Worm (Caenorhabditis elegans) whole organism, mixed stage, embryonic: ENCODE results near the gene T03G11.10.

Experiments
- bed-3 ChIP-seq: fragments of 200-800 bp; sonication (Bioruptor generic); optimal IDR thresholded peaks from 3 replicates; lab custom pipeline; 2018; ENCODE audit warnings: mild to moderate bottlenecking, missing genetic modification characterization, moderate library complexity, missing compliant biosample characterization
- blmp-1 ChIP-seq: fragments of 150-350 bp; optimal IDR thresholded peaks from 2 replicates; lab custom pipeline; 2014; ENCODE audit warnings: missing biosample characterization, missing genetic modification characterization
- ceh-39 ChIP-seq: fragments of 150-350 bp; optimal IDR thresholded peaks from 2 replicates; lab custom pipeline; 2014; ENCODE audit warnings: missing biosample characterization, missing genetic modification characterization
- ceh-43 ChIP-seq: fragments of 200-800 bp; sonication (Bioruptor generic); optimal IDR thresholded peaks from 2 replicates; lab custom pipeline; 2018; ENCODE audit warnings: mild to moderate bottlenecking, missing genetic modification characterization, moderate library complexity, missing compliant biosample characterization
- ceh-83 ChIP-seq: fragments of 200-800 bp; sonication (Bioruptor generic); optimal IDR thresholded peaks from 2 replicates; lab custom pipeline; 2018; ENCODE audit warnings: mild to moderate bottlenecking, missing genetic modification characterization, missing compliant biosample characterization
- cnd-1 ChIP-seq: fragments of 200-800 bp; sonication (Bioruptor generic); optimal IDR thresholded peaks from 2 replicates; lab custom pipeline; 2018; ENCODE audit warnings: mild to moderate bottlenecking, missing genetic modification characterization, missing compliant biosample characterization
- drap-1 ChIP-seq: fragments of 200-800 bp; sonication (Bioruptor generic); optimal IDR thresholded peaks from 3 replicates; lab custom pipeline; 2018; ENCODE audit warnings: mild to moderate bottlenecking, missing genetic modification characterization, missing compliant biosample characterization
- elt-1 ChIP-seq: sonication (generic microtip); optimal IDR thresholded peaks from 2 replicates; lab custom pipeline; 2017; ENCODE audit warnings: missing genetic modification characterization, mild to moderate bottlenecking, missing compliant biosample characterization, antibody characterized with exemption, moderate library complexity, borderline replicate concordance; ENCODE audit not compliant: insufficient read depth
- elt-3 ChIP-seq: fragments of 150-350 bp; optimal IDR thresholded peaks from 2 replicates; lab custom pipeline; 2014; ENCODE audit warnings: missing biosample characterization, missing genetic modification characterization
- flh-1 ChIP-seq: fragments of 200-800 bp; sonication (Bioruptor generic); optimal IDR thresholded peaks from 2 replicates; lab custom pipeline; 2018; ENCODE audit warnings: mild to moderate bottlenecking, missing genetic modification characterization, moderate library complexity, missing compliant biosample characterization
- ham-2 ChIP-seq: fragments of 200-800 bp; sonication (Bioruptor generic); optimal IDR thresholded peaks from 2 replicates; lab custom pipeline; 2018; ENCODE audit warnings: mild to moderate bottlenecking, missing genetic modification characterization, missing compliant biosample characterization
- hlh-1 ChIP-seq: fragments of 150-350 bp; optimal IDR thresholded peaks from 2 replicates; lab custom pipeline; 2014; ENCODE audit warnings: missing biosample characterization, missing genetic modification reagents, missing genetic modification characterization
- lin-13 ChIP-seq: fragments of 150-350 bp; optimal IDR thresholded peaks from 2 replicates; lab custom pipeline; 2014; ENCODE audit warnings: missing biosample characterization, missing genetic modification characterization
- lin-32 ChIP-seq: fragments of 200-800 bp; sonication (Bioruptor generic); optimal IDR thresholded peaks from 2 replicates; lab custom pipeline; 2018; ENCODE audit warnings: mild to moderate bottlenecking, missing genetic modification characterization, missing compliant biosample characterization
- lsy-2 ChIP-seq: fragments of 150-350 bp; optimal IDR thresholded peaks from 2 replicates; lab custom pipeline; 2014; ENCODE audit warnings: missing biosample characterization, missing genetic modification characterization
- mab-5 ChIP-seq: fragments of 150-350 bp; optimal IDR thresholded peaks from 2 replicates; lab custom pipeline; 2014; ENCODE audit warnings: missing biosample characterization, missing genetic modification characterization
- mep-1 ChIP-seq: fragments of 150-350 bp; optimal IDR thresholded peaks from 2 replicates; lab custom pipeline; 2017; ENCODE audit warnings: missing biosample characterization, missing genetic modification reagents, missing genetic modification characterization, inconsistent platforms
- mls-2 ChIP-seq: sonication (generic microtip); optimal IDR thresholded peaks from 2 replicates; lab custom pipeline; 2016; ENCODE audit warnings: mild to moderate bottlenecking, missing genetic modification characterization, moderate library complexity, missing compliant biosample characterization
- nhr-12 ChIP-seq: fragments of 150-350 bp; optimal IDR thresholded peaks from 2 replicates; lab custom pipeline; 2014; ENCODE audit warnings: missing biosample characterization, missing genetic modification characterization
- nhr-2 ChIP-seq: fragments of 150-350 bp; optimal IDR thresholded peaks from 2 replicates; lab custom pipeline; 2014; ENCODE audit warnings: missing biosample characterization, missing genetic modification characterization
- nhr-237 ChIP-seq: fragments of 150-350 bp; optimal IDR thresholded peaks from 2 replicates; lab custom pipeline; 2014; ENCODE audit warnings: missing biosample characterization, missing genetic modification characterization
- nhr-28 ChIP-seq: fragments of 150-350 bp; optimal IDR thresholded peaks from 2 replicates; lab custom pipeline; 2014; ENCODE audit warnings: missing biosample characterization, missing genetic modification characterization
- pha-4 ChIP-seq: fragments of 150-350 bp; optimal IDR thresholded peaks from 2 replicates; lab custom pipeline; 2018; ENCODE audit warnings: missing biosample characterization, missing genetic modification reagents, missing genetic modification characterization
- sem-2 ChIP-seq: fragments of 200-800 bp; sonication (Bioruptor generic); optimal IDR thresholded peaks from 2 replicates; lab custom pipeline; 2018; ENCODE audit warnings: mild to moderate bottlenecking, missing genetic modification characterization, missing compliant biosample characterization
- snpc-4 ChIP-seq: fragments of 150-350 bp; optimal IDR thresholded peaks from 2 replicates; lab custom pipeline; 2014; ENCODE audit warnings: missing biosample characterization, missing genetic modification characterization
- sptf-1 ChIP-seq: sonication (generic microtip); optimal IDR thresholded peaks from 2 replicates; lab custom pipeline; 2017; ENCODE audit warnings: mild to moderate bottlenecking, missing genetic modification characterization, moderate library complexity, missing compliant biosample characterization
- tbx-8 ChIP-seq: fragments of 200-800 bp; sonication (Bioruptor generic); optimal IDR thresholded peaks from 2 replicates; lab custom pipeline; 2018; ENCODE audit warnings: mild to moderate bottlenecking, missing genetic modification characterization, moderate library complexity, missing compliant biosample characterization
- unc-120 ChIP-seq: sonication (generic microtip); optimal IDR thresholded peaks from 2 replicates; lab custom pipeline; 2017; ENCODE audit warnings: missing genetic modification characterization, missing compliant biosample characterization; ENCODE audit not compliant: poor library complexity, severe bottlenecking
- unc-39 ChIP-seq: fragments of 150-350 bp; optimal IDR thresholded peaks from 2 replicates; lab custom pipeline; 2014; ENCODE audit warnings: missing biosample characterization, missing genetic modification characterization
- unc-62 ChIP-seq: fragments of 150-350 bp; optimal IDR thresholded peaks from 2 replicates; lab custom pipeline; 2014; ENCODE audit warnings: missing biosample characterization, missing genetic modification reagents, missing genetic modification characterization
- zip-8 ChIP-seq: fragments of 150-350 bp; optimal IDR thresholded peaks from 2 replicates; lab custom pipeline; 2014; ENCODE audit warnings: missing biosample characterization, missing genetic modification characterization
- ztf-11 ChIP-seq: fragments of 150-350 bp; optimal IDR thresholded peaks from 2 replicates; lab custom pipeline; 2014; ENCODE audit warnings: missing biosample characterization, missing genetic modification characterization

The T03G11.10 gene

DNA sequence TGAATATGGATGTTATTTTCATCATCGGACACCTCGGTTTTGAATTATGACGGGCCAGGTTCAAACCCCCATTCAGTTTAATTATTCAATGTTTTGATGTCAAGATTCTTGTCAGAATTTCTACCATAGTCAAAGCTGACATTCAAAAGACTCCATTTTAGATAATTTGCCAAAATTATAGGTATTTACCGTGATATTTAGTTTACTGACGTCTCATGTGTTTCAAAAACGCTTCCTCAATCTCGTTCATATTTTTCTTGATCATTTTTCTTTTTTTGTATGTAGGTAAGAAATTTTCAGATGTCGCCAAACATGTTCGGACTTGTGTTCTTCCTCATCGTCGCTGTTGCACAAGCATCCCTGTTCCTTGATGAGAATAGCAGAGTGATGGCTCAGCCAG, 8.2 kb downstream of the T03G11.10 start, which contains the start of gene EGAP5.1:
EGAP5.1 (plus strand) TSS at position 301 of the 400 bp plus-strand sequence.
- TF ChIP-seq nhr-12 (tag; lab: Kevin White, UChicago) (no peak), nhr-2 (tag; lab: Kevin White, UChicago) (no peak), bed-3 (GFP tag; lab: Kevin White, UChicago) (no peak), sem-2 (GFP tag; lab: Kevin White, UChicago) (no peak), unc-39 (tag; lab: Kevin White, UChicago) (no peak), blmp-1 (no peak), mep-1 (tag; lab: Kevin White, UChicago) (no peak), ceh-83 (no peak), tbx-8 (GFP tag; lab: Kevin White, UChicago) (no peak), snpc-4 (tag; lab: Kevin White, UChicago) (no peak)

DNA sequence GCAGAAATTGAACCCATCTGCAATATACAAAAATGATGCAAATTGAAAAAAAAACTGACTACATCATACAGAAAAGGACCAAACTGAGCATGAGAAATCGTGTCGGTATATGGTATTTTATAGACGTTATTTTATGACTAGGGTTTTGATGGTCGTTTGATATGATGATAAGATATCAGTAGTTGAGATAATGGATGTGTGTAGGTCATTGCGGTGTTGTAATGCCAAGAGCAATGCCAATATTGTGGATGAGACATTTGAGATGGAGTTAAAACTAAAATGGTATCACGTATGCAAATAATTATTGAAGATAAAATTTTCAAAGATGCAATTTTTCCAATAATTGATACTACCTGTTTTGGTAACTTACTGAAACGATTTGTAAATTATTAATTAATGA, 11.3 kb downstream of the T03G11.10 start, which contains the start of gene C31H2.4:
C31H2.4 (minus strand) TSS at position 19 of the 400 bp plus-strand sequence.
- TF ChIP-seq ztf-11 (tag; lab: Kevin White, UChicago): no peak
- TF ChIP-seq pha-4 (tag; lab: Kevin White, UChicago): no peak
- TF ChIP-seq blmp-1: no peak
- TF ChIP-seq lin-32 (GFP tag; lab: Kevin White, UChicago): no peak
- no peak for TF ChIP-seq unc-120
- no peak for TF ChIP-seq unc-39 (tag; lab: Kevin White, UChicago)
- no peak for TF ChIP-seq elt-1
- TF ChIP-seq cnd-1 (tag; lab: Kevin White, UChicago): no peak
- TF ChIP-seq tbx-8 (GFP tag; lab: Kevin White, UChicago): no peak
- TF ChIP-seq lsy-2 (tag; lab: Kevin White, UChicago): no peak
- TF ChIP-seq drap-1 (GFP tag; lab: Kevin White, UChicago): no peak
- no peak for TF ChIP-seq nhr-237 (tag; lab: Kevin White, UChicago)
- no peak for TF ChIP-seq sptf-1 (tag; lab: Kevin White, UChicago)
- no peak for TF ChIP-seq mls-2 (tag; lab: Kevin White, UChicago)
- TF ChIP-seq ceh-83: no peak
- TF ChIP-seq zip-8: no peak
- no peak for TF ChIP-seq ham-2
- TF ChIP-seq nhr-28 (tag; lab: Kevin White, UChicago): no peak
- no peak for TF ChIP-seq lin-13
- TF ChIP-seq snpc-4 (tag; lab: Kevin White, UChicago): no peak

DNA sequence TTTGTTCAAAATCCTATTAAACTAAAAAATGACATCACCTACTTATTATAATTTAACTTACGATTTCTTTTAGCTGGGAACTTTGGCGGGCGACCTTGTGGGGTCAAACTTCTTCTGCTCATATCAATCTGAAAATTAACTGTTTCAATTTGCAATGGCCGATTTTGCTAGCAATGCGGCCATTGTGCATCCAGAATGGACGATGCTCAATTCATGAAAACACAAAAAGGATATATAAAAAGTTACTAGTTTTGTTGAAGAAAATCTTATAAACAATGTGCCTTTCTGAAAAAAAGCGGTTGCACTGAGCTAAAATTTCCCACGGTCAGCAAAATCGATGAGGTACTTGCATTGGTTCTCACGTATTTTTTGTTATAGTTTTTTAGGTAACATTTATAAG, 16.7 kb downstream of the T03G11.10 start, which contains the start of gene C31H2.3:
C31H2.3 (minus strand) TSS at position 101 of the 400 bp plus-strand sequence.
- TF ChIP-seq nhr-12 (tag; lab: Kevin White, UChicago): no peak
- TF ChIP-seq mab-5 (tag; lab: Kevin White, UChicago): no peak
- TF ChIP-seq zip-8: no peak
- TF ChIP-seq ham-2: no peak
- no peak for TF ChIP-seq elt-1
- no peak for TF ChIP-seq lin-13
- TF ChIP-seq mep-1 (tag; lab: Kevin White, UChicago): no peak
- no peak for TF ChIP-seq pha-4 (tag; lab: Kevin White, UChicago)
- no peak for TF ChIP-seq sptf-1 (tag; lab: Kevin White, UChicago)
- no peak for TF ChIP-seq drap-1 (GFP tag; lab: Kevin White, UChicago)

ce11 chrX:5152931-5153330, 18.1 kb downstream of the T03G11.10 start:
- TF ChIP-seq drap-1 (GFP tag; lab: Kevin White, UChicago) (no peak), flh-1 (GFP tag; lab: Kevin White, UChicago) (no peak), unc-39 (tag; lab: Kevin White, UChicago) (no peak), mab-5 (tag; lab: Kevin White, UChicago) (no peak), hlh-1 (no peak), ceh-39 (no peak), unc-120 (no peak), unc-62 (GFP tag; lab: Kevin White, UChicago) (no peak)
- TF ChIP-seq, all 35 proteins: peak for 0

DNA sequence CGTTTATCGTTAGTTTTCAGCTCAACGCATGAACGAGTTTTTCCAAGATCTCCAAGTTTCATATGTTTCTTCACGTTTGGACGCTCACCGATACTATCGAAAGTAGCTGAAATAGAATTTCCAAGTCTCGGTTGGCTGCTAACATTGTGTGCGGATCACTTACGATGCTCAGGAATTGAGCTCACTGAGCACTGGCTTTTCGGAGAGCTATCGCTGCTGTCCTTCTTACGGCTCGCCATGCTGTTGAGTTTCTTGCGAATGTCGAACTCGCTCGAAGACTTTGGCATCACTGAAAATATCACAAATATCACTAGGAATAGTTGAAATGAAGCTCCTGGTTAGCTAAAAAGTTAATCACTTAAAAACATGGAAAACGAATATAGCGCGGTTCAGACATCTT, 19.1 kb downstream of the T03G11.10 start:
- TF ChIP-seq mab-5 (tag; lab: Kevin White, UChicago) (no peak), unc-39 (tag; lab: Kevin White, UChicago) (no peak), mep-1 (tag; lab: Kevin White, UChicago) (no peak), ceh-43 (GFP tag; lab: Kevin White, UChicago) (no peak), hlh-1 (no peak), elt-3 (tag; lab: Kevin White, UChicago) (no peak), elt-1 (no peak), tbx-8 (GFP tag; lab: Kevin White, UChicago) (no peak), unc-62 (GFP tag; lab: Kevin White, UChicago) (no peak), snpc-4 (tag; lab: Kevin White, UChicago) (no peak)
